Worm (Caenorhabditis elegans): Measurements from ENCODE around the gene snrp-40.1.

The snrp-40.1 gene

DNA sequence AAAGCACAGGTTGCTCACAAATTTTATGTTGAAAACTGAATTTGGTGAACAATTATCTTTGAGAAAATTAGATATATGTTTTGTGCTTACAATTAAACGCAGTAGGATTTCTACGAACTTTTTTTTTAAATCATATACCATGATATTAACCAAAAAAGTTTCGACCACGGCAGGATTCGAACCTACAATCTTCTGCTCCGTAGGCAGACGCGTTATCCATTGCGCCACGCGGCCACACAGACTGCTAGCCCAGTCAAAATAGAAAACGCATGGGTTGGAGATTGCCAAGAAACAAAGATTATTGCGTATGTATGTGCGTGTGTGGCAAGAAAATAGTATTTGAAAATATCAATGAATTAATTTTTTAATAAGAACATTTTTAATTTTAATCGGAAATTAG, 47.2 kb downstream of the snrp-40.1 start (continued):
- TF ChIP-seq F37D6.2 (tag; optimal IDR thresholded peaks at IDR 0.05) = peak; percentile 33
- no peak for TF ChIP-seq nhr-76 (tag; optimal IDR thresholded peaks at IDR 0.05)
- no peak for TF ChIP-seq lin-39 (tag; optimal IDR thresholded peaks at IDR 0.05)
- TF ChIP-seq unc-130 (GFP tag; optimal IDR thresholded peaks at IDR 0.05) = peak; percentile 70
- no peak for TF ChIP-seq nhr-10 (tag; optimal IDR thresholded peaks at IDR 0.05)
- peak; percentile 72 for TF ChIP-seq zip-2 (tag; optimal IDR thresholded peaks at IDR 0.05)
- peak; percentile 71 for TF ChIP-seq php-3 (GFP tag; IDR thresholded peaks at IDR 0.05)
- peak; percentile 78; the same call in 1 of the 2 replicates for TF ChIP-seq pha-4 (GFP tag; IDR thresholded peaks at IDR 0.05)
- TF ChIP-seq pha-4 (tag; optimal IDR thresholded peaks at IDR 0.05) = no peak
- peak in 1 of 2 experiments; percentile 16 for TF ChIP-seq mdl-1 (tag; optimal IDR thresholded peaks at IDR 0.05)
- no peak for TF ChIP-seq nhr-42 (GFP tag; IDR thresholded peaks at IDR 0.05)
- no peak for TF ChIP-seq ceh-32 (tag; optimal IDR thresholded peaks at IDR 0.05; ENCODE audit: poor library complexity)
- TF ChIP-seq egl-43 (GFP tag; IDR thresholded peaks at IDR 0.05) = no peak
- peak; percentile 12 for TF ChIP-seq nhr-6 (tag; optimal IDR thresholded peaks at IDR 0.05)
- TF ChIP-seq F10B5.3 (tag; optimal IDR thresholded peaks at IDR 0.05) = peak; percentile 53
- no peak; the same call in 1 of the 2 replicates for TF ChIP-seq lim-7 (GFP tag; IDR thresholded peaks at IDR 0.05)
- TF ChIP-seq daf-8 (GFP tag; IDR thresholded peaks at IDR 0.05) = no peak
- peak; percentile 50 for TF ChIP-seq spr-1 (tag; optimal IDR thresholded peaks at IDR 0.05)
- TF ChIP-seq Y75B8A.6 (GFP tag; IDR thresholded peaks at IDR 0.05) = 0 out of 2 replicates have a peak, but pooled peaks have one; percentile 76
- TF ChIP-seq nhr-77 (tag; optimal IDR thresholded peaks at IDR 0.05) = no peak
- peak in 1 of 2 experiments; percentile 47 for TF ChIP-seq hif-1 (tag; optimal IDR thresholded peaks at IDR 0.05)
- TF ChIP-seq nhr-28 (tag; optimal IDR thresholded peaks at IDR 0.05) = peak; percentile 25
- TF ChIP-seq ztf-11 (tag; optimal IDR thresholded peaks at IDR 0.05) = no peak
- TF ChIP-seq dve-1 (tag; optimal IDR thresholded peaks at IDR 0.05; ENCODE audit: insufficient read depth) = peak; percentile 64
- TF ChIP-seq ceh-62 (tag; optimal IDR thresholded peaks at IDR 0.05) = no peak
- no peak for TF ChIP-seq lin-29 (GFP tag; IDR thresholded peaks at IDR 0.05)
- 0 out of 2 replicates have a peak, but pooled peaks have one; percentile 35 for TF ChIP-seq F26F4.8 (GFP tag; conservative IDR thresholded peaks at IDR 0.05)
- peak; percentile 59 for TF ChIP-seq nhr-111 (GFP tag; optimal IDR thresholded peaks at IDR 0.05)
- TF ChIP-seq fos-1 (tag; optimal IDR thresholded peaks at IDR 0.05) = no peak
- TF ChIP-seq ceh-20 (GFP tag; IDR thresholded peaks at IDR 0.05) = no peak; the same call in 1 of the 2 replicates
- no peak for TF ChIP-seq duxl-1 (tag; optimal IDR thresholded peaks at IDR 0.05; ENCODE audit: poor library complexity)
- no peak for TF ChIP-seq R02D3.7 (tag; optimal IDR thresholded peaks at IDR 0.05)
- TF ChIP-seq aly-2 (tag; optimal IDR thresholded peaks at IDR 0.05) = no peak
- TF ChIP-seq Y48G9A.11 (GFP tag; IDR thresholded peaks at IDR 0.05) = no peak
- TF ChIP-seq ceh-82 (tag; optimal IDR thresholded peaks at IDR 0.05) = no peak
- TF ChIP-seq mes-2 (tag; optimal IDR thresholded peaks at IDR 0.05; ENCODE audit: poor library complexity, severe bottlenecking) = peak; percentile 76
- TF ChIP-seq set-16 (GFP tag; IDR thresholded peaks at IDR 0.05) = no peak
- TF ChIP-seq Y105C5A.15 (GFP tag; IDR thresholded peaks at IDR 0.05) = no peak
- peak; percentile 59 for TF ChIP-seq Y5F2A.4 (GFP tag; optimal IDR thresholded peaks at IDR 0.05)
- 0 out of 4 replicates have a peak, but pooled peaks of 1 of the 2 experiments have one; percentile 22 for TF ChIP-seq madf-5 (GFP tag; IDR thresholded peaks at IDR 0.05)
- TF ChIP-seq cey-2 (tag; optimal IDR thresholded peaks at IDR 0.05; ENCODE audit: borderline replicate concordance, insufficient read depth) = no peak
- TF ChIP-seq unc-62 (GFP tag; optimal IDR thresholded peaks at IDR 0.05 in 1 of 2) = no peak
- no peak for TF ChIP-seq unc-62 (tag; optimal IDR thresholded peaks at IDR 0.05)
- TF ChIP-seq nhr-237 (tag; optimal IDR thresholded peaks at IDR 0.05) = no peak
- TF ChIP-seq nhr-11 (tag; optimal IDR thresholded peaks at IDR 0.05) = no peak
- no peak for TF ChIP-seq daf-12 (tag; optimal IDR thresholded peaks at IDR 0.05)
- TF ChIP-seq zag-1 (tag; optimal IDR thresholded peaks at IDR 0.05) = no peak
- no peak for TF ChIP-seq snpc-4 (tag; optimal IDR thresholded peaks at IDR 0.05)
- TF ChIP-seq hlh-30 (tag; optimal IDR thresholded peaks at IDR 0.05; ENCODE audit: insufficient read depth) = peak; percentile 50
- peak; percentile 76 for TF ChIP-seq lin-38 (GFP tag; IDR thresholded peaks at IDR 0.05)
- TF ChIP-seq tra-1 (GFP tag; IDR thresholded peaks at IDR 0.05) = peak; percentile 67; the same call in 1 of the 2 replicates
- peak; percentile 53 for TF ChIP-seq dmd-6 (GFP tag; IDR thresholded peaks at IDR 0.05)

Data from whole organism, L4 larva.